Fruit fly (Drosophila melanogaster): ENCODE data around the gene Samuel.

The Samuel gene

DNA sequence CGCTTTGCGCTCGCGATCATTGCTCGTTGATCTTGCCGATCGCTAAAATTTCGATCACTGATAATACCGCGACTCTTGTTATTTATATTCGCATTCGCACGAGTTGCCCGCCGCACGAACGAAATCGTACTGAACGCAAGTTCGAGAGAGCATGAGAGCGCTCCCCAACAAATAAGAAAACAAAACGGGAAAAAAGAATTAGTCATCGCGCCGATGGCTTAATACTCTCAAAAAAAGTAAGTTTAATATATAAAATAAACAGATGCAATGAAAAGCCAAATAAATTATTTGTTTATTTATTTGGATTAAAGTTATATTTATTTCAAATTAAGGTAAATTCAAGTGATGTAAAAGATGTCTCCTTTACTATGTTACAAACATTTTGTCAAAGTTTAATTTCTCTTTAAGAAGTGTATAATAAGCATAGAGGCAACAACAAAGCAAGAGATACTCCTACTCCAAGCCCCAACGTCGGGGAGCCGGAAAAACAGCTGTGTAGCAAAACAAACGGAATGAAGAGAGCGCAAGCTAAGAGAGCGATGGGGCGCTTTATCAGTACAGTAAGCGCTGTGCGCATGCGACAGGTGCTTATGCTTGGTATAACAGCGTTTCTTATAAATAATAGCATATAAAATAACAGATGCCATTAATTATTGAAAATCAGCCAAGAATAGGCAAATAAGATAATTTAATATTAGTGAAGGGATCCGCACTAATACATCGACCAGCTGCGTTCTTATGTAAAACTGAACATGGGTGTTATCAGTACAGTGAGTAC is 9.3 kb downstream of the Samuel start (continued):
- peak; percentile 59 for TF ChIP-seq CG3407 (GFP tag; optimal IDR thresholded peaks at IDR 0.05)
- TF ChIP-seq MBD-R2 (GFP tag; IDR thresholded peaks at IDR 0.05) = no peak; the same call in 1 of the 2 replicates
- TF ChIP-seq H15 (GFP tag; IDR thresholded peaks at IDR 0.05) = no peak; the same call in 2 of the 3 replicates
- TF ChIP-seq vvl (GFP tag; IDR thresholded peaks at IDR 0.05) = peak; percentile 67; the same call in 1 of the 2 replicates
- peak; percentile 5 for TF ChIP-seq yki (optimal IDR thresholded peaks at IDR 0.05)
- TF ChIP-seq CG4328 (GFP tag; optimal IDR thresholded peaks at IDR 0.05) = peak; percentile 58
- peak; percentile 79 for TF ChIP-seq CoRest (tag; optimal IDR thresholded peaks at IDR 0.05)
- TF ChIP-seq CG30431 (GFP tag; optimal IDR thresholded peaks at IDR 0.05) = peak; percentile 56
- peak; percentile 50 for TF ChIP-seq tx (GFP tag; optimal IDR thresholded peaks at IDR 0.05)
- no peak for TF ChIP-seq hbn (GFP tag; IDR thresholded peaks at IDR 0.05; ENCODE audit: partially characterized antibody)
- TF ChIP-seq lilli (GFP tag; optimal IDR thresholded peaks at IDR 0.05) = peak; percentile 77
- TF ChIP-seq dmrt11E (tag; optimal IDR thresholded peaks at IDR 0.05) = peak; percentile 66
- peak; percentile 68 for TF ChIP-seq CG10147 (GFP tag; optimal IDR thresholded peaks at IDR 0.05)
- TF ChIP-seq D19B (GFP tag; optimal IDR thresholded peaks at IDR 0.05) = peak; percentile 5
- peak; percentile 69 for TF ChIP-seq sisA (GFP tag; IDR thresholded peaks at IDR 0.05)
- TF ChIP-seq CG4730 (GFP tag; IDR thresholded peaks at IDR 0.05) = peak; percentile 35
- peak; percentile 72 for TF ChIP-seq ssp (GFP tag; IDR thresholded peaks at IDR 0.05)
- peak; percentile 94 for TF ChIP-seq Sox100B (GFP tag; optimal IDR thresholded peaks at IDR 0.05)
- TF ChIP-seq knrl (GFP tag; IDR thresholded peaks at IDR 0.05; ENCODE audit: partially characterized antibody) = no peak
- no peak for TF ChIP-seq CG6791 (GFP tag; IDR thresholded peaks at IDR 0.05; ENCODE audit: partially characterized antibody)
- peak; percentile 41 for TF ChIP-seq CG8944 (GFP tag; optimal IDR thresholded peaks at IDR 0.05)
- TF ChIP-seq CG11723 (GFP tag; optimal IDR thresholded peaks at IDR 0.05) = peak; percentile 56
- peak; percentile 81 for TF ChIP-seq CG12769 (tag; optimal IDR thresholded peaks at IDR 0.05)
- TF ChIP-seq Adf1 (GFP tag; IDR thresholded peaks at IDR 0.05) = peak; percentile 29
- TF ChIP-seq bcd (GFP tag; optimal IDR thresholded peaks at IDR 0.05) = peak; percentile 55
- no peak for TF ChIP-seq cad (GFP tag; optimal IDR thresholded peaks at IDR 0.05)
- no peak for TF ChIP-seq CG9797 (GFP tag; optimal IDR thresholded peaks at IDR 0.05)
- TF ChIP-seq CG12071 (GFP tag; optimal IDR thresholded peaks at IDR 0.05) = no peak
- peak; percentile 53 for TF ChIP-seq CG4617 (GFP tag; optimal IDR thresholded peaks at IDR 0.05; ENCODE audit: borderline replicate concordance)
- no peak for TF ChIP-seq Hr78 (GFP tag; optimal IDR thresholded peaks at IDR 0.05)
- TF ChIP-seq aop (GFP tag; IDR thresholded peaks at IDR 0.05) = no peak
- no peak for TF ChIP-seq Tbp (GFP tag; optimal IDR thresholded peaks at IDR 0.05)
- TF ChIP-seq chinmo (GFP tag; IDR thresholded peaks at IDR 0.05; ENCODE audit: partially characterized antibody) = peak; percentile 78; the same call in 2 of the 4 replicates
- TF ChIP-seq fu2 (GFP tag; optimal IDR thresholded peaks at IDR 0.05) = peak; percentile 42
- peak; percentile 81 for TF ChIP-seq CG8924 (tag; optimal IDR thresholded peaks at IDR 0.05)
- TF ChIP-seq CG16815 (GFP tag; optimal IDR thresholded peaks at IDR 0.05) = peak; percentile 83
- TF ChIP-seq CG3065 (GFP tag; optimal IDR thresholded peaks at IDR 0.05) = peak; percentile 13
- peak; percentile 72 for TF ChIP-seq Chrac-16 (GFP tag; optimal IDR thresholded peaks at IDR 0.05)
- peak; percentile 28 for TF ChIP-seq Usf (GFP tag; optimal IDR thresholded peaks at IDR 0.05)
- peak; percentile 87 for TF ChIP-seq CG11504 (tag; optimal IDR thresholded peaks at IDR 0.05)
- TF ChIP-seq h (optimal IDR thresholded peaks at IDR 0.05) = no peak
- peak; percentile 61 for TF ChIP-seq zfh2 (GFP tag; optimal IDR thresholded peaks at IDR 0.05)
- TF ChIP-seq CG4424 (GFP tag; optimal IDR thresholded peaks at IDR 0.05) = peak; percentile 62
- TF ChIP-seq pho (GFP tag; optimal IDR thresholded peaks at IDR 0.05) = peak; percentile 48
- peak; percentile 24 for TF ChIP-seq CG9876 (GFP tag; optimal IDR thresholded peaks at IDR 0.05)
- peak; percentile 74 for TF ChIP-seq Six4 (GFP tag; optimal IDR thresholded peaks at IDR 0.05)
- peak; percentile 73 for TF ChIP-seq caup (GFP tag; optimal IDR thresholded peaks at IDR 0.05; ENCODE audit: severe bottlenecking)
- peak; percentile 74 for TF ChIP-seq so (GFP tag; IDR thresholded peaks at IDR 0.05)
- TF ChIP-seq CG7357 (GFP tag; IDR thresholded peaks at IDR 0.05) = no peak
- TF ChIP-seq Lim3 (GFP tag; IDR thresholded peaks at IDR 0.05) = peak; percentile 32; the same call in 1 of the 2 replicates

Measured in whole organism, embryonic.